Fruit fly (Drosophila melanogaster) whole organism, prepupa: Measurements from ENCODE around the gene homer.

Source experiments
- Blimp-1 ChIP-seq: fragments of 200-800 bp; sonication (Bioruptor generic); optimal IDR thresholded peaks from 3 replicates; lab custom pipeline; 2017; ENCODE audit warnings: missing biosample characterization, missing genetic modification characterization, mild to moderate bottlenecking, moderate library complexity, missing genetic modification reagents
- CG9139 ChIP-seq: fragments of 200-800 bp; sonication (Bioruptor generic); optimal IDR thresholded peaks from 3 replicates; lab custom pipeline; 2017; ENCODE audit warnings: missing biosample characterization, mild to moderate bottlenecking, missing genetic modification characterization
- Met ChIP-seq: fragments of 200-800 bp; sonication (Bioruptor generic); optimal IDR thresholded peaks from 3 replicates; lab custom pipeline; 2016; ENCODE audit warnings: missing biosample characterization, missing genetic modification characterization
- Smox ChIP-seq: fragments of 200-800 bp; sonication (Bioruptor generic); optimal IDR thresholded peaks from 3 replicates; lab custom pipeline; 2016; ENCODE audit warnings: missing biosample characterization, missing genetic modification characterization
- fkh ChIP-seq: fragments of 200-800 bp; sonication (Bioruptor generic); optimal IDR thresholded peaks from 3 replicates; lab custom pipeline; 2017; ENCODE audit warnings: missing biosample characterization, mild to moderate bottlenecking, missing genetic modification characterization, moderate library complexity
- net ChIP-seq: fragments of 200-800 bp; sonication (Bioruptor generic); optimal IDR thresholded peaks from 3 replicates; lab custom pipeline; 2016; ENCODE audit warnings: missing biosample characterization, missing genetic modification characterization
- salr ChIP-seq, 2 experiments: fragments of 200-800 bp; sonication (Bioruptor generic); optimal IDR thresholded peaks; 3 replicates each; lab custom pipeline; 2016 to 2018; ENCODE audit warnings: missing biosample characterization in 2 of 2, missing genetic modification characterization in 2 of 2, mild to moderate bottlenecking in 1 of 2
- topi ChIP-seq: fragments of 200-800 bp; sonication (Bioruptor generic); optimal IDR thresholded peaks from 3 replicates; lab custom pipeline; 2016; ENCODE audit warnings: missing biosample characterization, missing genetic modification characterization

DNA sequence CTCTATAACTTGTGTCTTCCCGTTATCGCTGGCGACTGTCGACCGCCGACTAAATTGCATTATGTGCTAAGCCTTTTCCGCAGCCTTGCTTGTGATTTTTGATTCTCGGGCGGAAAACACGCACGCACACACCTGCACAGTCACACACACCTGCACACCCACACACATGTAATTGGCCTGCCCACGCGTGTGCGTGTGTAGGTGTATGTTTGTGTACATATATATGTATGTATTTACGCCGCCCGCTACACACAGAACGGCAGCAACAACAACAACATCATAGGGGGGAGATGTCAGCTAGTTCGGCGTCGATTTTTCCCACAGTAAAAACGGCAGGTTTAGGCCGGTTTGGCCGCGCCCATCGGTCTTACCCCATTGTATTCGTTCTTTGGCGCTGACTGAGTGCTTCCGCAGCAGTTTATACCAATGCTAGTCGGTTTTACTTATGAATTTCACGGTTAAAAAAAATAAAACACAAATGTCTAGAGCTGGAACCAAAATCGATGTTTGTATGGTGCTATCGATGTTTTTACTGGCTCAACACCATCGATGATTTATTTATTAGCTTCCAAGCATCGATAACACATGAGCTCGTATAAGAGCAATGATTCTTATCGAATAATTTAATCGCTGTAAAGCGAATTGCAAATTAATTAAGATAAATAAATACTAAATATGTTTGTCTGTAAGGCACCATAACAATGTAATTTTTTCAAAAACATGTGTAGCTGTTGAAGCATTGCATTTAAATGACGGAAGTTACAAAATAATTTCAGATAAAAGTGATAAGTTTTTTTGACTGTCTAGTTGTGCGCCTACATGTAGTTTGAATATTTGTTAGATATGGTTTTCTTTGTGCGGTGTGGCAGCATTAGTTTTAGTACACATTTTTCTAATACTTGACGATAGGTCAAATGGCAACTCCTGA, at the start of gene homer:
- TF ChIP-seq Met = no peak
- TF ChIP-seq CG9139 (GFP tag; lab: Kevin White, UChicago) = no peak
- TF ChIP-seq Smox (GFP tag; lab: Kevin White, UChicago) = no peak
- TF ChIP-seq salr (GFP tag; optimal IDR thresholded peaks at IDR 0.05; lab: Kevin White, UChicago) = no peak
- TF ChIP-seq net (GFP tag; lab: Kevin White, UChicago) = no peak
- peak; percentile 91 for TF ChIP-seq fkh
- TF ChIP-seq topi (GFP tag; lab: Kevin White, UChicago) = no peak
- no peak for TF ChIP-seq Blimp-1 (GFP tag; lab: Kevin White, UChicago)
